Worm (Caenorhabditis elegans): Measurements from ENCODE around the gene hbl-1.

DNA sequence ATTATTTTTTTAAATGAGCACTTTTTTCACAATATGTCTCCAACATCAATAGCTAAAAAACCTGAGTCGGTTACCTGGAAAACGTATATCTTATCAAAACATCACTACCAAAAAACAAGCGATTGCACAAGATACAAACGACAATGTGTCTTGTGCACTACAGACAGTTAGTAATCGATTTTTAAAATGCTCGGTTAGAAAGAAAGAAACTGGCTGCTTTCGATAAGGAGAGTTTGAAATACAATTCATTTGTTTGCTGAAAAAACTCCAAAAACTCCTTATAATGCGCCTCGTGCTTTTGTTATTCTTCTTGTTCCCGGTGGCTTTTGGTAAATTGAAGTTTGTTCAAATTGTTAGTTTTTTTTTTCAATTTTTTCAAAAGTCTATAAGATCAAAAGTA, 7.2 kb downstream of the hbl-1 start, which contains the start of gene acp-5:
- TF ChIP-seq C34F6.9 (tag; optimal IDR thresholded peaks at IDR 0.05) = no peak
- no peak for TF ChIP-seq ceh-82 (tag; optimal IDR thresholded peaks at IDR 0.05)
- TF ChIP-seq nhr-11 (tag; optimal IDR thresholded peaks at IDR 0.05) = no peak
